Worm (Caenorhabditis elegans): Measurements from ENCODE around the gene ham-2.

DNA sequence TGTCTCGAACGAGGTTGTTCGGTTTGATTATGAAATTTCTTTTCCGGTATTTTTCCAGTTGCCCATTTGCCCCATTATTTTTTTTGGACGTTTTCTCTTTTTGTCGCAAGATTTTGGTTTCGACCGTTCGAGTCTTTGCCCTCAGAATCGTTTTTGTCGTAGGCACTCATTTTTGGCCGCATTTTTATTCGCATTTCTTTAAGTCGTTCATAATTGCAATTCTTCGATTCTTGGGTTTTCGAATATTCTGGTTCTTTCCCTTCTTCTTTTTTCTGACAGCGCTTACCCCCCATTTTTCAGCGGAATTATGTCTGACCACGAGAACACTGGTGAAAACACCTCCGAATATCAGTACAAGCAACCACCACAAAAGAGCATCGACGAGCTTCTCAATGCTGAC, 46.3 kb upstream of the ham-2 start, which contains the start of gene rhi-1:
- TF ChIP-seq elt-3 (tag; optimal IDR thresholded peaks at IDR 0.05) (no peak), pha-4 (tag; optimal IDR thresholded peaks at IDR 0.05) (no peak), elt-1 (tag; optimal IDR thresholded peaks at IDR 0.05; ENCODE audit: borderline replicate concordance, insufficient read depth) (no peak), snpc-4 (tag; optimal IDR thresholded peaks at IDR 0.05) (no peak)

Measured in whole organism, mixed stage, embryonic.